Fruit fly (Drosophila melanogaster) whole organism, adult: ENCODE results near the gene dpr16.

Source experiments
- CG14711 ChIP-seq: fragments of 200-800 bp; sonication (Bioruptor generic); optimal IDR thresholded peaks from 2 replicates; lab custom pipeline; 2018; ENCODE audit warnings: missing biosample characterization, mild to moderate bottlenecking, missing genetic modification characterization, moderate library complexity
- Mnt ChIP-seq: fragments of 200-800 bp; sonication (Bioruptor generic); optimal IDR thresholded peaks from 2 replicates; lab custom pipeline; 2016; ENCODE audit warnings: missing biosample characterization, mild to moderate bottlenecking, missing genetic modification characterization
- cic ChIP-seq: fragments of 200-800 bp; sonication (Bioruptor generic); optimal IDR thresholded peaks from 2 replicates; lab custom pipeline; 2017; ENCODE audit warnings: missing biosample characterization, mild to moderate bottlenecking, missing genetic modification characterization, moderate library complexity

- TF ChIP-seq cic (GFP tag; lab: Kevin White, UChicago) = no peak
- no peak for TF ChIP-seq Mnt
- no peak for TF ChIP-seq CG14711 (tag; lab: Kevin White, UChicago)
Observed at dm6 chr3R:5207277-5208114, 56.8 kb downstream of the dpr16 start.
